Fruit fly (Drosophila melanogaster) whole organism, embryonic: ENCODE results near the gene p24-1.
A peak's percentile ranks its signal among the peaks of the same experiment; 100 is the strongest.

Source experiments
- CG10979 ChIP-seq: fragments of 200-800 bp; sonication (Bioruptor generic); optimal IDR thresholded peaks from 2 replicates; lab custom pipeline; 2018; ENCODE audit warnings: missing biosample characterization, mild to moderate bottlenecking, missing genetic modification characterization, moderate library complexity
- CG11723 ChIP-seq: fragments of 200-800 bp; sonication (Bioruptor generic); optimal IDR thresholded peaks from 2 replicates; lab custom pipeline; 2017; ENCODE audit warnings: missing biosample characterization, mild to moderate bottlenecking, missing genetic modification characterization
- CG12391 ChIP-seq: fragments of 200-800 bp; sonication (Bioruptor generic); optimal IDR thresholded peaks from 3 replicates; lab custom pipeline; 2018; ENCODE audit warnings: missing biosample characterization, mild to moderate bottlenecking, missing genetic modification characterization, moderate library complexity
- CG12659 ChIP-seq: fragments of 200-800 bp; sonication (Bioruptor generic); optimal IDR thresholded peaks from 3 replicates; lab custom pipeline; 2017; ENCODE audit warnings: mild to moderate bottlenecking, missing biosample characterization, missing genetic modification reagents, missing genetic modification characterization
- CG13287 ChIP-seq: fragments of 200-800 bp; sonication (Bioruptor generic); IDR thresholded peaks from 2 replicates; pipeline ENCODE4 v1.3.6; 2022; ENCODE audit warnings: missing biosample characterization, missing genetic modification characterization; ENCODE audit not compliant: partially characterized antibody
- CG14860 ChIP-seq: fragments of 200-800 bp; sonication (Bioruptor generic); IDR thresholded peaks from 3 replicates; pipeline ENCODE4 v1.3.6; 2022; ENCODE audit warnings: missing biosample characterization, missing genetic modification characterization; ENCODE audit not compliant: partially characterized antibody
- CG18262 ChIP-seq: fragments of 200-800 bp; optimal IDR thresholded peaks from 3 replicates; lab custom pipeline; 2019; ENCODE audit warnings: missing biosample characterization, mild to moderate bottlenecking, missing genetic modification characterization, moderate library complexity
- CG2129 ChIP-seq: fragments of 200-800 bp; sonication (Bioruptor generic); IDR thresholded peaks from 2 replicates; pipeline ENCODE4 v1.3.6; 2022; ENCODE audit warnings: missing biosample characterization, missing genetic modification characterization; ENCODE audit not compliant: partially characterized antibody
- CG32532 ChIP-seq: fragments of 200-800 bp; sonication (Bioruptor generic); IDR thresholded peaks from 2 replicates; pipeline ENCODE4 v1.3.6; 2022; ENCODE audit warnings: missing biosample characterization, missing genetic modification characterization
- CG34224 ChIP-seq: fragments of 200-800 bp; sonication (Bioruptor generic); IDR thresholded peaks from 3 replicates; pipeline ENCODE4 v1.3.6; 2022; ENCODE audit warnings: missing biosample characterization, missing genetic modification characterization; ENCODE audit not compliant: partially characterized antibody
- CG7963 ChIP-seq: fragments of 200-800 bp; sonication (Bioruptor generic); IDR thresholded peaks from 3 replicates; pipeline ENCODE4 v1.3.6; 2022; ENCODE audit warnings: missing biosample characterization, missing genetic modification characterization; ENCODE audit not compliant: partially characterized antibody
- CG9609 ChIP-seq: fragments of 200-800 bp; sonication (Bioruptor generic); optimal IDR thresholded peaks from 3 replicates; lab custom pipeline; 2016; ENCODE audit warnings: missing biosample characterization, missing genetic modification characterization
- CrebB ChIP-seq: fragments of 200-800 bp; sonication (Bioruptor generic); optimal IDR thresholded peaks from 3 replicates; lab custom pipeline; 2018; ENCODE audit warnings: missing biosample characterization, mild to moderate bottlenecking, missing genetic modification characterization
- Doc3 ChIP-seq: fragments of 200-800 bp; sonication (Bioruptor generic); IDR thresholded peaks from 3 replicates; pipeline ENCODE4 v1.3.6; 2022; ENCODE audit warnings: missing biosample characterization, missing genetic modification characterization; ENCODE audit not compliant: partially characterized antibody
- Dp ChIP-seq: fragments of 200-800 bp; sonication (Bioruptor generic); optimal IDR thresholded peaks from 2 replicates; lab custom pipeline; 2018; ENCODE audit warnings: missing biosample characterization, mild to moderate bottlenecking, missing genetic modification characterization, moderate library complexity
- Dref ChIP-seq: fragments of 200-800 bp; sonication (Bioruptor generic); IDR thresholded peaks from 2 replicates; pipeline ENCODE4 v1.3.6; 2022; ENCODE audit warnings: missing biosample characterization, missing genetic modification characterization
- E2f2 ChIP-seq: fragments of 200-800 bp; sonication (Bioruptor generic); IDR thresholded peaks from 2 replicates; pipeline ENCODE4 v1.3.6; 2022; ENCODE audit warnings: missing biosample characterization, missing genetic modification characterization
- Ets97D ChIP-seq: fragments of 200-800 bp; sonication (Bioruptor generic); optimal IDR thresholded peaks from 3 replicates; lab custom pipeline; 2016; ENCODE audit warnings: missing biosample characterization, missing genetic modification characterization
- HmgZ ChIP-seq: fragments of 200-800 bp; sonication (Bioruptor generic); optimal IDR thresholded peaks from 2 replicates; lab custom pipeline; 2018; ENCODE audit warnings: missing biosample characterization, mild to moderate bottlenecking, missing genetic modification characterization
- Med ChIP-seq: fragments of 200-800 bp; sonication (Bioruptor generic); peaks from one replicate; lab custom pipeline; 2016; ENCODE audit warnings: missing biosample characterization, missing genetic modification characterization, mild to moderate bottlenecking, inconsistent platforms, moderate library complexity
- Mes4 ChIP-seq: fragments of 200-800 bp; sonication (Bioruptor generic); optimal IDR thresholded peaks from 2 replicates; lab custom pipeline; 2016; ENCODE audit warnings: missing biosample characterization, missing genetic modification characterization
- Myb ChIP-seq: fragments of 200-800 bp; sonication (Bioruptor generic); optimal IDR thresholded peaks from 2 replicates; lab custom pipeline; 2016; ENCODE audit warnings: missing biosample characterization, missing genetic modification characterization
- Opbp ChIP-seq: fragments of 200-800 bp; sonication (Bioruptor generic); IDR thresholded peaks from 3 replicates; pipeline ENCODE4 v1.3.6; 2022; ENCODE audit warnings: missing biosample characterization, missing genetic modification characterization; ENCODE audit not compliant: partially characterized antibody
- Scr ChIP-seq: fragments of 200-800 bp; sonication (Bioruptor generic); IDR thresholded peaks from 2 replicates; pipeline ENCODE4 v1.3.6; 2022; ENCODE audit warnings: missing biosample characterization, missing genetic modification characterization; ENCODE audit not compliant: partially characterized antibody
- Sry-δ ChIP-seq: fragments of 200-800 bp; sonication (Bioruptor generic); optimal IDR thresholded peaks from 2 replicates; lab custom pipeline; 2016; ENCODE audit warnings: missing biosample characterization, missing genetic modification characterization
- amos ChIP-seq: fragments of 200-800 bp; sonication (Bioruptor generic); IDR thresholded peaks from 2 replicates; pipeline ENCODE4 v1.3.6; 2022; ENCODE audit warnings: missing biosample characterization, missing genetic modification characterization; ENCODE audit not compliant: partially characterized antibody
- ato ChIP-seq: fragments of 200-800 bp; sonication (Bioruptor generic); IDR thresholded peaks from 2 replicates; pipeline ENCODE4 v1.3.6; 2022; ENCODE audit warnings: missing biosample characterization, missing genetic modification characterization; ENCODE audit not compliant: partially characterized antibody
- bbx ChIP-seq: fragments of 200-800 bp; sonication (Bioruptor generic); IDR thresholded peaks from 2 replicates; pipeline ENCODE4 v1.3.6; 2022; ENCODE audit warnings: missing biosample characterization, missing genetic modification characterization; ENCODE audit not compliant: partially characterized antibody
- caup ChIP-seq: fragments of 200-800 bp; sonication (Bioruptor generic); optimal IDR thresholded peaks from 3 replicates; lab custom pipeline; 2017; ENCODE audit warnings: missing biosample characterization, mild to moderate bottlenecking, missing genetic modification characterization, moderate library complexity; ENCODE audit not compliant: severe bottlenecking
- chif ChIP-seq, 2 experiments: fragments of 200-800 bp; sonication (Bioruptor generic); optimal IDR thresholded peaks; 3 replicates each; lab custom pipeline; 2016; ENCODE audit warnings: missing biosample characterization in 2 of 2, missing genetic modification characterization in 2 of 2
- crc ChIP-seq: fragments of 200-800 bp; sonication (Bioruptor generic); optimal IDR thresholded peaks from 2 replicates; lab custom pipeline; 2016; ENCODE audit warnings: missing biosample characterization, missing genetic modification characterization
- gfzf ChIP-seq: fragments of 200-800 bp; sonication (Bioruptor generic); optimal IDR thresholded peaks from 2 replicates; lab custom pipeline; 2016; ENCODE audit warnings: missing biosample characterization, mild to moderate bottlenecking, missing genetic modification characterization, moderate library complexity
- grau ChIP-seq: fragments of 200-800 bp; optimal IDR thresholded peaks from 3 replicates; lab custom pipeline; 2019; ENCODE audit warnings: missing biosample characterization, mild to moderate bottlenecking, missing genetic modification characterization, moderate library complexity
- inv ChIP-seq: fragments of 200-800 bp; sonication (Bioruptor generic); IDR thresholded peaks from 2 replicates; pipeline ENCODE4 v1.3.6; 2022; ENCODE audit warnings: missing biosample characterization, missing genetic modification characterization; ENCODE audit not compliant: partially characterized antibody
- pb ChIP-seq: fragments of 200-800 bp; sonication (Bioruptor generic); optimal IDR thresholded peaks from 3 replicates; lab custom pipeline; 2016; ENCODE audit warnings: missing biosample characterization, missing genetic modification characterization
- pho ChIP-seq: fragments of 200-800 bp; sonication (Bioruptor generic); optimal IDR thresholded peaks from 2 replicates; lab custom pipeline; 2016; ENCODE audit warnings: missing biosample characterization, missing genetic modification characterization
- sna ChIP-seq: fragments of 200-800 bp; sonication (Bioruptor generic); IDR thresholded peaks from 2 replicates; pipeline ENCODE4 v1.3.6; 2022; ENCODE audit warnings: missing biosample characterization, missing genetic modification characterization; ENCODE audit not compliant: partially characterized antibody
- ssp ChIP-seq: fragments of 200-800 bp; sonication (Bioruptor generic); IDR thresholded peaks from 2 replicates; pipeline ENCODE4 v1.3.6; 2022; ENCODE audit warnings: missing biosample characterization, missing genetic modification characterization
- stwl ChIP-seq: fragments of 200-800 bp; sonication (Bioruptor generic); optimal IDR thresholded peaks from 3 replicates; lab custom pipeline; 2018; ENCODE audit warnings: missing biosample characterization, mild to moderate bottlenecking, missing genetic modification characterization, moderate library complexity
- unc-4 ChIP-seq: fragments of 200-800 bp; sonication (Bioruptor generic); IDR thresholded peaks from 2 replicates; pipeline ENCODE4 v1.3.6; 2022; ENCODE audit warnings: missing biosample characterization, missing genetic modification characterization; ENCODE audit not compliant: partially characterized antibody
- vnd ChIP-seq: fragments of 200-800 bp; sonication (Bioruptor generic); IDR thresholded peaks from 3 replicates; pipeline ENCODE4 v1.3.6; 2022; ENCODE audit warnings: missing biosample characterization, missing genetic modification characterization; ENCODE audit not compliant: partially characterized antibody
- zen2 ChIP-seq: fragments of 200-800 bp; sonication (Bioruptor generic); IDR thresholded peaks from 3 replicates; pipeline ENCODE4 v1.3.6; 2022; ENCODE audit warnings: missing biosample characterization, missing genetic modification characterization; ENCODE audit not compliant: partially characterized antibody

p24-1 gene

DNA sequence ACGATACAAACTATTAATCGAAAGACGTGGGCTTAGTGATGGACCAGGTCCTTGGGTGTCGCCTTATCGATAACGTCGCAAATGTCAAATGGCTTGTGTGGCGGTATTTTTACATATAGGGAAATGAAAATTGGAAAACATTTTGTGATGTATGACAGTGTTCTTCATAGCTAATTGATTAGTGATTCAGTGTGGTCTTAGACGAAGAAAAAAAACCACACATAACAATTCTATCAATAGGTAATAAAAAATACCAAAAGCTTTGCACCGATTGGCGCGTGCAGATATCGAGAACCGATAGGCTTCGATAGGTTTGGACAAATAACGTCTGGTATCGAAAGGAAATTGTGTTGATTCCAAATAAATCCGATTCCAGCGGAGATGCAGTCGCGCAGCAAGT lies 16.5 kb upstream of the p24-1 start, which contains the start of the genes Nrd1 and CG1847 (continued):
- TF ChIP-seq CG14860 (GFP tag; lab: Robert Waterston, UW): peak; percentile 89; the same call in 2 of the 3 replicates
- TF ChIP-seq CG11723 (GFP tag; lab: Kevin White, UChicago): no peak
- TF ChIP-seq zen2 (GFP tag; lab: Robert Waterston, UW): peak; percentile 63; the same call in 1 of the 3 replicates
- TF ChIP-seq ato (GFP tag; lab: Robert Waterston, UW): peak; percentile 65
- no peak for TF ChIP-seq Mes4 (GFP tag; lab: Kevin White, UChicago)
- TF ChIP-seq amos (GFP tag; lab: Robert Waterston, UW): peak; percentile 52; the same call in 1 of the 2 replicates
- TF ChIP-seq ssp (GFP tag; lab: Robert Waterston, UW): 0 out of 2 replicates have a peak, but pooled peaks have one; percentile 20
- no peak for TF ChIP-seq caup (GFP tag; lab: Kevin White, UChicago)
- peak; percentile 64 for TF ChIP-seq Doc3
- TF ChIP-seq sna (GFP tag; lab: Robert Waterston, UW): peak; percentile 91
- peak; percentile 88 for TF ChIP-seq Sry-δ
- no peak for TF ChIP-seq pb (GFP tag; lab: Kevin White, UChicago)
- TF ChIP-seq Med: peak; percentile 55
- peak; percentile 57 for TF ChIP-seq CG12659
- peak; percentile 5 for TF ChIP-seq HmgZ (tag; lab: Kevin White, UChicago)
- peak; percentile 88 for TF ChIP-seq CG13287
- peak; percentile 67 for TF ChIP-seq inv
- 0 out of 2 replicates have a peak, but pooled peaks have one; percentile 36 for TF ChIP-seq CG2129
- peak; percentile 53; the same call in 1 of the 3 replicates for TF ChIP-seq Opbp (GFP tag; lab: Robert Waterston, UW)
- no peak for TF ChIP-seq CG32532 (GFP tag; lab: Robert Waterston, UW)
- TF ChIP-seq Scr (GFP tag; lab: Robert Waterston, UW): peak; percentile 84
- peak; percentile 49 for TF ChIP-seq E2f2 (GFP tag; lab: Robert Waterston, UW)
- TF ChIP-seq grau (tag; lab: Kevin White, UChicago): no peak
- TF ChIP-seq crc: no peak
- peak; percentile 86 for TF ChIP-seq CG34224 (GFP tag; lab: Robert Waterston, UW)
- TF ChIP-seq unc-4 (GFP tag; lab: Robert Waterston, UW): peak; percentile 78
- TF ChIP-seq CG18262 (tag; lab: Kevin White, UChicago): no peak
- TF ChIP-seq chif (GFP tag; optimal IDR thresholded peaks at IDR 0.05; lab: Kevin White, UChicago): no peak
- TF ChIP-seq bbx (GFP tag; lab: Robert Waterston, UW): peak; percentile 55
- peak; percentile 46 for TF ChIP-seq Dp
- no peak for TF ChIP-seq CG12391 (tag; lab: Kevin White, UChicago)
- TF ChIP-seq stwl: peak; percentile 75
- peak; percentile 83 for TF ChIP-seq vnd (GFP tag; lab: Robert Waterston, UW)
- peak; percentile 56 for TF ChIP-seq gfzf (GFP tag; lab: Kevin White, UChicago)
- TF ChIP-seq Ets97D: peak; percentile 17
- no peak for TF ChIP-seq CG9609 (GFP tag; lab: Kevin White, UChicago)
- TF ChIP-seq pho: no peak
- TF ChIP-seq CG10979 (tag; lab: Kevin White, UChicago): no peak
- peak; percentile 66 for TF ChIP-seq Myb (GFP tag; lab: Kevin White, UChicago)
- no peak for TF ChIP-seq CrebB (tag; lab: Kevin White, UChicago)
- TF ChIP-seq Dref: peak; percentile 72
- TF ChIP-seq CG7963: peak; percentile 73
